Fruit fly (Drosophila melanogaster) whole organism, embryonic: ENCODE data around the gene Snx1.
A peak's percentile ranks its signal among the peaks of the same experiment; 100 is the strongest.

Experiments
- Bgb ChIP-seq: fragments of 200-800 bp; sonication (Bioruptor generic); IDR thresholded peaks from 2 replicates; pipeline ENCODE4 v1.3.6; 2022; ENCODE audit warnings: missing biosample characterization, missing genetic modification characterization; ENCODE audit not compliant: partially characterized antibody
- Blimp-1 ChIP-seq: fragments of 200-800 bp; sonication (Bioruptor generic); optimal IDR thresholded peaks from 3 replicates; lab custom pipeline; 2018; ENCODE audit warnings: missing biosample characterization, missing genetic modification characterization, mild to moderate bottlenecking, moderate library complexity, missing genetic modification reagents
- CG10267 ChIP-seq: fragments of 200-800 bp; sonication (Bioruptor generic); optimal IDR thresholded peaks from 2 replicates; lab custom pipeline; 2018; ENCODE audit warnings: missing biosample characterization, mild to moderate bottlenecking, missing genetic modification characterization, moderate library complexity
- CG13123 ChIP-seq: fragments of 200-800 bp; sonication (Bioruptor generic); optimal IDR thresholded peaks from 2 replicates; lab custom pipeline; 2016; ENCODE audit warnings: missing biosample characterization, missing genetic modification characterization
- CG18262 ChIP-seq: fragments of 200-800 bp; optimal IDR thresholded peaks from 3 replicates; lab custom pipeline; 2019; ENCODE audit warnings: missing biosample characterization, mild to moderate bottlenecking, missing genetic modification characterization, moderate library complexity
- CG3407 ChIP-seq: fragments of 200-800 bp; sonication (Bioruptor generic); optimal IDR thresholded peaks from 2 replicates; lab custom pipeline; 2018; ENCODE audit warnings: missing biosample characterization, mild to moderate bottlenecking, missing genetic modification characterization
- CG7786 ChIP-seq: fragments of 200-800 bp; sonication (Bioruptor generic); optimal IDR thresholded peaks from 2 replicates; lab custom pipeline; 2016; ENCODE audit warnings: missing biosample characterization, missing genetic modification characterization
- CG8290 ChIP-seq, 3 experiments: fragments of 200-800 bp; sonication (Bioruptor generic); optimal IDR thresholded peaks; 2 replicates each; lab custom pipeline; 2016 to 2019; ENCODE audit warnings: missing biosample characterization in 3 of 3, missing genetic modification characterization in 3 of 3, mild to moderate bottlenecking in 2 of 3, moderate library complexity in 1 of 3
- Hsf ChIP-seq: fragments of 200-800 bp; sonication (Bioruptor generic); optimal IDR thresholded peaks from 3 replicates; lab custom pipeline; 2016; ENCODE audit warnings: missing biosample characterization, missing genetic modification characterization
- br ChIP-seq: fragments of >200 bp; optimal IDR thresholded peaks from 2 replicates; lab custom pipeline; 2017
- dm ChIP-seq: fragments of 200-800 bp; sonication (Bioruptor generic); optimal IDR thresholded peaks from 3 replicates; lab custom pipeline; 2016; ENCODE audit warnings: missing biosample characterization, missing genetic modification characterization
- ham ChIP-seq: fragments of 200-800 bp; sonication (Bioruptor generic); IDR thresholded peaks from 2 replicates; pipeline ENCODE4 v1.3.6; 2022; ENCODE audit warnings: missing biosample characterization, missing genetic modification characterization
- hkb ChIP-seq, 2 experiments: fragments of 200-800 bp in 1 of 2; fragments of >200 bp in 1 of 2; sonication (Bioruptor generic) in 1 of 2; IDR thresholded peaks in 1 of 2; optimal IDR thresholded peaks in 1 of 2; 2 replicates each; pipeline versions ENCODE4 v1.3.6 to Lab custom; 2017 to 2022; ENCODE audit warnings: missing biosample characterization in 1 of 2, missing genetic modification characterization in 1 of 2
- vvl ChIP-seq: fragments of 200-800 bp; sonication (Bioruptor generic); IDR thresholded peaks from 2 replicates; pipeline ENCODE4 v1.3.6; 2022; ENCODE audit warnings: missing biosample characterization, missing genetic modification characterization

DNA sequence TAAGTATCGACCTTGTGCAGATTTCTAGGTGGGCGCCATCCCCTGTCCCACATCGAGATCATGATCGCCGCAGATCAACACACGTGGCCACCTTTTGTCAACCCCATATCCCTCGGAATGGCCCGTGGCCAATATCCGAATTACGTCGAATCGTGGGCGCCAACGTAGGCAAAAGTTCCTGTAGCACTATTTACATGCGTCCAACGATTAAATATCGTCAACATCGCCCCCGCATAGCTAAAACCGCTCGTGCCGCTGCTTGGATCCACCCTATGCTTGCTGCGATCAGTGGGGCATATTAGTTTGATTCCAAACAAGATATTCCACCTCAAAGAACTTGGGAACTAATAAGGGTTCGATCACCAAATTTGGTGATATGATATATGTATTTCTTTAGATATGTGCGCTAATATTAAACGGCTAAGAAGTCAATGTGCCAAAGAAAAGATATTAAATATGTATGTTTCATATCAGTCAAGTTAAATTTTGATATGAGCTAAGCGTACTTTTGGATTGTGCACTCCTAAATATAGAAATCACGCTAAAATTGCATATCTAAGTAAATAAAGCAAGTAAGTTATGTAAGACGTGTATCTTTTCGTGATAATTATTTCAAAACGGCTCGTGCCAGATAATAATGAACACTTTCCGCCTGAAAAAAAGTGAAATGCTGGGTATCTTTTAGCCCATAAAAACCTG is 27.7 kb downstream of the Snx1 start:
- TF ChIP-seq CG18262 (tag; lab: Kevin White, UChicago) (peak; percentile 28), Blimp-1 (GFP tag; lab: Kevin White, UChicago) (no peak), Hsf (GFP tag; lab: Kevin White, UChicago) (peak; percentile 41), hkb (optimal IDR thresholded peaks at IDR 0.05; lab: Kevin White, UChicago) (no peak), hkb (GFP tag; IDR thresholded peaks at IDR 0.05; lab: Robert Waterston, UW) (no peak), CG8290 (GFP tag; optimal IDR thresholded peaks at IDR 0.05; lab: Kevin White, UChicago) (no peak), CG8290 (tag; optimal IDR thresholded peaks at IDR 0.05; lab: Kevin White, UChicago) (peak in 1 of 2 experiments; percentile 68), CG7786 (GFP tag; lab: Kevin White, UChicago) (peak; percentile 57), Bgb (peak; percentile 20; the same call in 1 of the 2 replicates), CG13123 (GFP tag; lab: Kevin White, UChicago) (no peak), vvl (GFP tag; lab: Robert Waterston, UW) (no peak; the same call in 1 of the 2 replicates), CG3407 (GFP tag; lab: Kevin White, UChicago) (no peak), br (lab: Kevin White, UChicago) (no peak), CG10267 (tag; lab: Kevin White, UChicago) (peak; percentile 10), dm (GFP tag; lab: Kevin White, UChicago) (no peak), ham (GFP tag; lab: Robert Waterston, UW) (no peak)
